Worm (Caenorhabditis elegans) whole organism, young adult: ENCODE data around the gene hlh-25.

ENCODE experiments used
- D2030.7 ChIP-seq: fragments of 200-800 bp; sonication (Bioruptor generic); IDR thresholded peaks from 2 replicates; pipeline ENCODE4 v1.3.6; 2022; ENCODE audit warnings: missing genetic modification reagents, missing genetic modification characterization, missing compliant biosample characterization
- F22D6.2 ChIP-seq: sonication (generic microtip); optimal IDR thresholded peaks from 2 replicates; lab custom pipeline; 2016; ENCODE audit warnings: mild to moderate bottlenecking, missing genetic modification characterization, missing compliant biosample characterization
- F23B12.7 ChIP-seq: sonication (generic microtip); optimal IDR thresholded peaks from 2 replicates; lab custom pipeline; 2017; ENCODE audit warnings: missing genetic modification characterization, mild to moderate bottlenecking, missing compliant biosample characterization, antibody characterized with exemption, moderate library complexity; ENCODE audit not compliant: insufficient read depth
- F49E8.2 ChIP-seq: sonication (generic microtip); optimal IDR thresholded peaks from 3 replicates; lab custom pipeline; 2017; ENCODE audit warnings: missing genetic modification characterization, mild to moderate bottlenecking, missing compliant biosample characterization, antibody characterized with exemption, moderate library complexity; ENCODE audit not compliant: insufficient read depth
- F57C9.4 ChIP-seq: sonication (generic microtip); optimal IDR thresholded peaks from 2 replicates; lab custom pipeline; 2017; ENCODE audit warnings: mild to moderate bottlenecking, missing genetic modification characterization, missing compliant biosample characterization
- K12H6.12 ChIP-seq: fragments of 200-800 bp; sonication (Bioruptor generic); optimal IDR thresholded peaks from 2 replicates; lab custom pipeline; 2018; ENCODE audit warnings: mild to moderate bottlenecking, missing genetic modification characterization, missing compliant biosample characterization
- akir-1 ChIP-seq: fragments of 200-800 bp; sonication (Bioruptor generic); optimal IDR thresholded peaks from 2 replicates; lab custom pipeline; 2018; ENCODE audit warnings: mild to moderate bottlenecking, missing genetic modification characterization, moderate library complexity, missing compliant biosample characterization
- ama-1 ChIP-seq, 3 experiments: fragments of 150-350 bp in 1 of 3; sonication (generic microtip) in 2 of 3; optimal IDR thresholded peaks; 2 replicates each; lab custom pipeline; 2014 to 2018; ENCODE audit warnings: missing biosample characterization in 2 of 3, missing genetic modification characterization in 2 of 3, missing genetic modification reagents in 2 of 3
- aptf-2 ChIP-seq: fragments of 200-800 bp; sonication (Bioruptor generic); conservative IDR thresholded peaks from 2 replicates; pipeline ENCODE4 v1.3.6; 2022; ENCODE audit warnings: missing genetic modification reagents, missing genetic modification characterization, missing compliant biosample characterization
- attf-5 ChIP-seq: fragments of 200-800 bp; sonication (Bioruptor generic); optimal IDR thresholded peaks from 2 replicates; lab custom pipeline; 2018; ENCODE audit warnings: mild to moderate bottlenecking, missing genetic modification characterization, missing compliant biosample characterization
- attf-6 ChIP-seq: fragments of 200-800 bp; sonication (Bioruptor generic); IDR thresholded peaks from 2 replicates; pipeline ENCODE4 v1.3.6; 2022; ENCODE audit warnings: missing genetic modification reagents, missing genetic modification characterization, missing compliant biosample characterization
- bed-2 ChIP-seq: fragments of 200-800 bp; sonication (Bioruptor generic); IDR thresholded peaks from 2 replicates; pipeline ENCODE4 v1.3.6; 2022; ENCODE audit warnings: missing genetic modification reagents, missing genetic modification characterization, missing compliant biosample characterization
- cebp-1 ChIP-seq, 2 experiments: fragments of 200-800 bp in 1 of 2; sonication (Bioruptor generic) in 1 of 2; sonication (generic microtip) in 1 of 2; IDR thresholded peaks in 1 of 2; optimal IDR thresholded peaks in 1 of 2; 2 replicates each; pipeline versions ENCODE4 v1.3.6 to Lab custom; 2017 to 2022; ENCODE audit warnings: missing compliant biosample characterization in 2 of 2, missing genetic modification characterization in 2 of 2, mild to moderate bottlenecking in 1 of 2, missing genetic modification reagents in 1 of 2, moderate library complexity in 1 of 2
- cebp-2 ChIP-seq: fragments of 200-800 bp; sonication (Bioruptor generic); IDR thresholded peaks from 2 replicates; pipeline ENCODE4 v1.3.6; 2022; ENCODE audit warnings: missing genetic modification characterization, missing compliant biosample characterization
- ceh-27 ChIP-seq: fragments of 200-800 bp; sonication (Bioruptor generic); optimal IDR thresholded peaks from 2 replicates; lab custom pipeline; 2018; ENCODE audit warnings: mild to moderate bottlenecking, missing genetic modification characterization, moderate library complexity, missing compliant biosample characterization
- ceh-91 ChIP-seq: fragments of 200-800 bp; sonication (Bioruptor generic); IDR thresholded peaks from 2 replicates; pipeline ENCODE4 v1.3.6; 2022; ENCODE audit warnings: missing genetic modification reagents, missing genetic modification characterization, missing compliant biosample characterization
- die-1 ChIP-seq: sonication (generic microtip); optimal IDR thresholded peaks from 2 replicates; lab custom pipeline; 2016; ENCODE audit warnings: missing genotype, mild to moderate bottlenecking, missing genetic modification characterization, missing compliant biosample characterization
- dox-1 ChIP-seq: fragments of 200-800 bp; sonication (Bioruptor generic); IDR thresholded peaks from 2 replicates; pipeline ENCODE4 v1.3.6; 2022; ENCODE audit warnings: missing genetic modification reagents, missing genetic modification characterization, missing compliant biosample characterization
- dpl-1 ChIP-seq: fragments of 150-350 bp; optimal IDR thresholded peaks from 2 replicates; lab custom pipeline; 2014; ENCODE audit warnings: missing biosample characterization, missing genetic modification reagents, missing genetic modification characterization
- efl-1 ChIP-seq: fragments of 150-350 bp; optimal IDR thresholded peaks from 2 replicates; lab custom pipeline; 2014; ENCODE audit warnings: missing biosample characterization, missing genetic modification reagents, missing genetic modification characterization
- egrh-3 ChIP-seq: fragments of 200-800 bp; sonication (Bioruptor generic); IDR thresholded peaks from 2 replicates; pipeline ENCODE4 v1.3.6; 2022; ENCODE audit warnings: missing genetic modification reagents, missing genetic modification characterization, missing compliant biosample characterization
- fkh-3 ChIP-seq: sonication (generic microtip); optimal IDR thresholded peaks from 2 replicates; lab custom pipeline; 2016; ENCODE audit warnings: mild to moderate bottlenecking, missing genetic modification characterization, missing compliant biosample characterization
- gei-17 ChIP-seq: fragments of 200-800 bp; sonication (Bioruptor generic); optimal IDR thresholded peaks from 2 replicates; lab custom pipeline; 2018; ENCODE audit warnings: mild to moderate bottlenecking, missing genetic modification characterization, missing compliant biosample characterization
- hmg-20 ChIP-seq: fragments of 200-800 bp; sonication (Bioruptor generic); IDR thresholded peaks from 2 replicates; pipeline ENCODE4 v1.3.6; 2022; ENCODE audit warnings: missing genetic modification reagents, missing genetic modification characterization, missing compliant biosample characterization
- hrde-1 ChIP-seq: sonication (generic microtip); optimal IDR thresholded peaks from 2 replicates; lab custom pipeline; 2016; ENCODE audit warnings: missing genetic modification characterization, mild to moderate bottlenecking, missing compliant biosample characterization, moderate library complexity, missing genotype, missing genetic modification reagents, borderline replicate concordance
- lin-26 ChIP-seq: fragments of 200-800 bp; sonication (Bioruptor generic); IDR thresholded peaks from 2 replicates; pipeline ENCODE4 v1.3.6; 2022; ENCODE audit warnings: missing genetic modification reagents, missing genetic modification characterization, missing compliant biosample characterization
- lin-40 ChIP-seq: sonication (generic microtip); optimal IDR thresholded peaks from 2 replicates; lab custom pipeline; 2016; ENCODE audit warnings: missing genetic modification characterization, mild to moderate bottlenecking, missing compliant biosample characterization, missing genotype, missing genetic modification reagents
- lsl-1 ChIP-seq: fragments of 200-800 bp; sonication (Bioruptor generic); optimal IDR thresholded peaks from 2 replicates; lab custom pipeline; 2018; ENCODE audit warnings: mild to moderate bottlenecking, missing genetic modification characterization, moderate library complexity, missing compliant biosample characterization
- madf-3 ChIP-seq: fragments of 200-800 bp; sonication (Bioruptor generic); IDR thresholded peaks from 2 replicates; pipeline ENCODE4 v1.3.6; 2022; ENCODE audit warnings: missing genetic modification reagents, missing genetic modification characterization, missing compliant biosample characterization
- madf-8 ChIP-seq: fragments of 200-800 bp; sonication (Bioruptor generic); conservative IDR thresholded peaks from 2 replicates; pipeline ENCODE4 v1.3.6; 2022; ENCODE audit warnings: missing genetic modification reagents, missing genetic modification characterization, missing compliant biosample characterization
- mcd-1 ChIP-seq: fragments of 200-800 bp; sonication (Bioruptor generic); IDR thresholded peaks from 2 replicates; pipeline ENCODE4 v1.3.6; 2022; ENCODE audit warnings: missing genetic modification reagents, missing genetic modification characterization, missing compliant biosample characterization
- nhr-179 ChIP-seq: sonication (generic microtip); optimal IDR thresholded peaks from 2 replicates; lab custom pipeline; 2016; ENCODE audit warnings: mild to moderate bottlenecking, missing genetic modification characterization, missing compliant biosample characterization
- nhr-80 ChIP-seq: sonication (generic microtip); optimal IDR thresholded peaks from 2 replicates; lab custom pipeline; 2016; ENCODE audit warnings: missing genetic modification characterization, missing compliant biosample characterization
- pha-4 ChIP-seq: fragments of 150-350 bp; sonication (generic microtip); optimal IDR thresholded peaks from 2 replicates; lab custom pipeline; 2014; ENCODE audit warnings: missing biosample characterization, missing genetic modification reagents, missing genetic modification characterization
- sea-2 ChIP-seq: fragments of 200-800 bp; sonication (Bioruptor generic); IDR thresholded peaks from 2 replicates; pipeline ENCODE4 v1.3.6; 2022; ENCODE audit warnings: missing genetic modification characterization, missing compliant biosample characterization
- snpc-4 ChIP-seq, 5 experiments: fragments of 150-350 bp in 1 of 5; sonication (generic microtip) in 4 of 5; optimal IDR thresholded peaks; 2 replicates each; lab custom pipeline; 2014 to 2018; ENCODE audit warnings: missing genetic modification characterization in 5 of 5, missing biosample characterization in 3 of 5, antibody characterized with exemption in 2 of 5, mild to moderate bottlenecking in 2 of 5, missing compliant biosample characterization in 2 of 5, missing genotype in 2 of 5, moderate library complexity in 2 of 5, missing genetic modification reagents in 1 of 5
- tlf-1 ChIP-seq: fragments of 200-800 bp; sonication (Bioruptor generic); optimal IDR thresholded peaks from 2 replicates; lab custom pipeline; 2018; ENCODE audit warnings: mild to moderate bottlenecking, missing genetic modification characterization, missing compliant biosample characterization
- unc-62 ChIP-seq: fragments of 150-350 bp; optimal IDR thresholded peaks from 2 replicates; lab custom pipeline; 2014; ENCODE audit warnings: missing biosample characterization, missing genetic modification reagents, missing genetic modification characterization
- zim-3 ChIP-seq: sonication (generic microtip); optimal IDR thresholded peaks from 2 replicates; lab custom pipeline; 2017; ENCODE audit warnings: mild to moderate bottlenecking, missing genetic modification characterization, moderate library complexity, missing compliant biosample characterization
- ztf-26 ChIP-seq: sonication (generic microtip); optimal IDR thresholded peaks from 2 replicates; lab custom pipeline; 2017; ENCODE audit warnings: missing genetic modification characterization, missing compliant biosample characterization

Gene hlh-25

DNA sequence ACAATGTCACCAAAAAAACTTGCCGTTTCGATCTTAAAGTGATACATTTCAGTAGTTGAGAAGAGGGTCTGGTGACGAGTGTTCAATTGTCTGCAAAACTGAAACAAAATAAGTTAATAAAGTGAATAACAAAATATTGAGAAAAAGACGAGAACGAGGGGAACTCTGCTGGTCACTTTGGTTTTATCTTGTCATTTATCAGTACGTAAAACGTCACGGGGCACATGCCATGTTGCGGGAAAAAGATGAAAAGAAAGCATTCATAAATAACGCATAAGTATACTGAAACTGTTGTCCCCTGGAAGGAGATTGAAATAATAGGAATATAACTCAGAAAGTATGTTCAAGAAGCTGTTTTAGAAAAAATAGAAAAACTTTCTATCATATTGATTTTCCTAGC lies 20.2 kb upstream of the hlh-25 start, which contains the start of gene sahd-1:
TSS of gene sahd-1 (minus strand) at position 100 of the 400 bp plus-strand sequence.
- no peak for TF ChIP-seq cebp-1 (GFP tag; IDR thresholded peaks at IDR 0.05; lab: Robert Waterston, UW)
- TF ChIP-seq cebp-1 (tag; optimal IDR thresholded peaks at IDR 0.05; lab: Kevin White, UChicago) = no peak
- peak; percentile 24 for TF ChIP-seq nhr-80
- TF ChIP-seq snpc-4 (GFP tag; optimal IDR thresholded peaks at IDR 0.05; lab: Kevin White, UChicago) = no peak
- TF ChIP-seq snpc-4 (tag; optimal IDR thresholded peaks at IDR 0.05; lab: Kevin White, UChicago) = no peak
- TF ChIP-seq lin-26 (GFP tag; lab: Robert Waterston, UW) = no peak
- TF ChIP-seq, all 124 proteins: peak for 1

DNA sequence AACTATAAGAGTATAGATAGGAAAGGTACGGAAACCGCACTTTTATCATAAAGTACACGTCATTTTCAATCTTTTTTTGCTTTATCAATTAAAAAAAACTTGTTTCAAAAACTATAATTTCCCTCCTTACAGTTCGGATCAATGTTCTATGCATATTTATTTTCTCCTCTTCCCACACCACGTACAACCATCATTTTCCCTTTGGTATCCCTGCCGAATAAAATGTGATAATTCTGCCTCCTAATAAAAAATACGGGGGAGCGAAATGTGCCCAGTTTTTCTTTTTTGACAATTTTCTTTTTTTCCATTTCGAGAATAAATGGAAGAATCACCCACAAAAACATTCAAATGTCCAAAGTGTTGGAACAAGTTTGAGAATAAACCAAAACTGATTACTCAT lies 19.5 kb upstream of the hlh-25 start, which contains the start of gene ZK177.3:
TSS of gene ZK177.3 (plus strand) at position 301 of the 400 bp plus-strand sequence.
- no peak for TF ChIP-seq ama-1 (optimal IDR thresholded peaks at IDR 0.05; lab: Kevin White, UChicago)
- TF ChIP-seq ama-1 (GFP tag; optimal IDR thresholded peaks at IDR 0.05; lab: Kevin White, UChicago) = no peak
- TF ChIP-seq F57C9.4 (tag; lab: Kevin White, UChicago) = no peak
- no peak for TF ChIP-seq attf-5 (GFP tag; lab: Kevin White, UChicago)
- no peak for TF ChIP-seq F22D6.2 (tag; lab: Kevin White, UChicago)
- TF ChIP-seq fkh-3 = no peak
- TF ChIP-seq K12H6.12 = no peak
- no peak for TF ChIP-seq lsl-1 (GFP tag; lab: Kevin White, UChicago)
- no peak for TF ChIP-seq gei-17 (GFP tag; lab: Kevin White, UChicago)
- no peak for TF ChIP-seq madf-8 (GFP tag; lab: Robert Waterston, UW)
- TF ChIP-seq ceh-91 (GFP tag; lab: Robert Waterston, UW) = no peak
- no peak for TF ChIP-seq dox-1 (GFP tag; lab: Robert Waterston, UW)
- no peak for TF ChIP-seq cebp-1 (GFP tag; IDR thresholded peaks at IDR 0.05; lab: Robert Waterston, UW)
- no peak for TF ChIP-seq cebp-1 (tag; optimal IDR thresholded peaks at IDR 0.05; lab: Kevin White, UChicago)
- no peak for TF ChIP-seq nhr-179 (tag; lab: Kevin White, UChicago)
- no peak for TF ChIP-seq mcd-1 (GFP tag; lab: Robert Waterston, UW)
- no peak for TF ChIP-seq tlf-1 (GFP tag; lab: Kevin White, UChicago)
- no peak for TF ChIP-seq hrde-1 (tag; lab: Kevin White, UChicago)
- TF ChIP-seq D2030.7 (GFP tag; lab: Robert Waterston, UW) = no peak
- no peak for TF ChIP-seq bed-2

DNA sequence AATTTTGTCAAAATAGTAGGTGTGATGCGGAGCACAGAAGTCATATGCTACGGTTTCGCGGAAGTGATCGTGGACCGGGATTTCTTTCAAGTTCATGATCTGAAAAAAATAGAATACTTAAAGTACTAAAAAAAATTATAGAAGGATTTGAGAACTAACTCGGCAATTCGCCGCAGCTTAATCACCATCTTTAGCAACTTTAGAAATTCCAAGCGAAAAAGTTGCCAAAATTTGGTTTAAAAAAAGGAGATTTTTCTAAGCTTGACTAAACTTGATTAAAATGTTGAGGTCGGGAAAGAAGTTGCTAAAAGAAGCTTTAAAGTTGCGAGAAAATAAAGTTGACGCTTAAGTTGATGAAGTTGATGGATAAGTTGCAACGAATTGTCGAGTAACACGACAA lies 17.4 kb upstream of the hlh-25 start, which contains the start of gene ZK177.9:
TSS of gene ZK177.9 (minus strand) at position 101 of the 400 bp plus-strand sequence.
- TF ChIP-seq sea-2 (GFP tag; lab: Robert Waterston, UW) (no peak), attf-6 (GFP tag; lab: Robert Waterston, UW) (no peak), F23B12.7 (tag; lab: Kevin White, UChicago) (no peak), fkh-3 (no peak), die-1 (tag; lab: Kevin White, UChicago) (no peak), F57C9.4 (tag; lab: Kevin White, UChicago) (no peak), hmg-20 (GFP tag; lab: Robert Waterston, UW) (no peak), ama-1 (optimal IDR thresholded peaks at IDR 0.05; lab: Kevin White, UChicago) (no peak), ama-1 (GFP tag; optimal IDR thresholded peaks at IDR 0.05; lab: Kevin White, UChicago) (no peak), D2030.7 (GFP tag; lab: Robert Waterston, UW) (no peak), ztf-26 (no peak)

DNA sequence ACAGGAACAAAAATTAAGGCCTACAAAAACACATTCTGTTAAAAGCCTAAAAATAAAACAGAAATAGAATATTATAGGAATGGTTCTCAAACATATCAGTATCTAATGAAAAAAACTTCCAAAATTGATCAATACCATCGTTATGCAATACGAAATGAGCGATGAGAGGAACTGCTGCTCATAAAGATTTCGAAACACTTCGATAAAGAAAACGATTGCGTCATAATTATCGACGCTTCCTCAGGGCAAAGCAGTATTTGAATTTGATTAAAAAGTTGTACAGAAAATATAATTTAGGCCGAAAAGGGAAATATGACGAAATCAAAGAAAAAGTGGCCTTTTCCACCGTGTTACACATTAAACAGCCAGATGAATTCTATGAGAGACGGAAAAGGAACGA lies 17.0 kb upstream of the hlh-25 start:
- TF ChIP-seq madf-3 (GFP tag; lab: Robert Waterston, UW) (no peak), akir-1 (GFP tag; lab: Kevin White, UChicago) (no peak)

DNA sequence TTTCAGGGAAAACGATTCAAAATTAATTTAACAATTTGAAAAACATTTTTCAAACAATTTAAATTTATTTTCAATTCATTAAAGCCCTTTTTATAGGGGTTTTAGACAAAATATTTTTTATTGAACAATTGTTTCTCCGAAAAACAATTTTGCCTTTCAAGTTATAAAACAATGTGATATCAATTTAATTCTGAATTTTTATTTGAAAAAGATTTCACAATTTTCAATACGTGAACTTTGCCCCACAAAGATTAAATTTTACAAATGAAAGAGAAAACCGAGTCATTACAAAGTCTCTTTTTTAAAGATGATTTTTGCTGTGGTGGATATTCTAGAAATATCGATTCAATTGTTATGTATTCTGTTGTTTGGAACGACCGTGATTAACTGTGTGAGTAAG lies 16.1 kb upstream of the hlh-25 start, which contains the start of gene ZK177.2:
TSS of gene ZK177.2 (plus strand) at position 301 of the 400 bp plus-strand sequence.
- TF ChIP-seq aptf-2 (no peak), lin-26 (GFP tag; lab: Robert Waterston, UW) (no peak), egrh-3 (GFP tag; lab: Robert Waterston, UW) (no peak), unc-62 (no peak), pha-4 (tag; lab: Kevin White, UChicago) (no peak), dpl-1 (GFP tag; lab: Kevin White, UChicago) (no peak), ceh-27 (no peak), lin-40 (tag; lab: Kevin White, UChicago) (no peak), F49E8.2 (tag; lab: Kevin White, UChicago) (no peak), cebp-2 (no peak), F57C9.4 (tag; lab: Kevin White, UChicago) (no peak), efl-1 (no peak), attf-6 (GFP tag; lab: Robert Waterston, UW) (no peak), zim-3 (tag; lab: Kevin White, UChicago) (no peak)
